Fruit fly (Drosophila melanogaster): ENCODE data around the gene CG33912.

DNA sequence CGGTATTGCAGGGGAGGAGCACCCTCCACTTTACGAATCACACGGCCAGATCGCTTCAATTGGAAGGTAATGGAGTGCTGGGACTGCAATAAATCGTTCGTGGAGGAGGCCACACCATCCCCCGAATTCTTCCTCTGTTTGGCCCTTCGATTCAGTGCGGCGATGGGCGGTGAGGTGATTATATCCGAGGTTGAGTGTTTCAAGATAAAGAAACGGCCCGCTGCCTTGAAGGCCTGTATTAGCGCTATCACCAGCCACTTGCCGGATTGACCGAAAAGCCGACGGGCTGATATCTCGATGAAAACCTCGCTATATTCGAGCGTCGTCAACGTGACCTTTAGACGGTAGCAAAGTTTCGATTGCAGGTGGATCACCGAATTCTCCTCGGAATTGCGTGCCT lies 22.0 kb upstream of the CG33912 start:
- TF ChIP-seq CTCF (optimal IDR thresholded peaks at IDR 0.05) (no peak), CG8478 (optimal IDR thresholded peaks at IDR 0.05) (no peak)
